Worm (Caenorhabditis elegans): Measurements from ENCODE around the gene arrd-11.

DNA sequence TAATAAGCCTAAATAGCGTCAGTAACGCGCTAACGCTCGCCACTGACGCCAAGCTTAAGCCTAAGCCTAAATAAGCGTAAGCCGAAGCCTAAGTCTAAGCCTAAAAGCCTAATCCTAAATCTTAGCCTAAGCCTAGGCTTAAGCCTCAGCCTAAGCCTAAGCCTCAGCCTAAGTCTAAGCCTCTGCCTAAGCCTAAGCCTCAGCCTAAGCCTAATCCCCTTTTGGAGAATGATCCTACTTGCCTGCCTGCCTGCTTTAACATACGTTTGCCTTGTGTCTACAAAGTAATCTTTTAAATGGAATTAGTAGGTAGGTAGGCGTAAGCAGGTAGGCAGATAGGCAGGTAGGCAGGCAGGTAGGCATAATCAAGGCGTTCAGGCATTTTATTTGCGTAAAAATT is 47.9 kb upstream of the arrd-11 start:
- TF ChIP-seq W03F9.2 (tag; optimal IDR thresholded peaks at IDR 0.05) (no peak), him-1 (tag; optimal IDR thresholded peaks at IDR 0.05) (no peak), dao-5 (tag; optimal IDR thresholded peaks at IDR 0.05) (no peak)
